Worm (Caenorhabditis elegans): Measurements from ENCODE around the gene F54D5.24.

F54D5.24 gene

DNA sequence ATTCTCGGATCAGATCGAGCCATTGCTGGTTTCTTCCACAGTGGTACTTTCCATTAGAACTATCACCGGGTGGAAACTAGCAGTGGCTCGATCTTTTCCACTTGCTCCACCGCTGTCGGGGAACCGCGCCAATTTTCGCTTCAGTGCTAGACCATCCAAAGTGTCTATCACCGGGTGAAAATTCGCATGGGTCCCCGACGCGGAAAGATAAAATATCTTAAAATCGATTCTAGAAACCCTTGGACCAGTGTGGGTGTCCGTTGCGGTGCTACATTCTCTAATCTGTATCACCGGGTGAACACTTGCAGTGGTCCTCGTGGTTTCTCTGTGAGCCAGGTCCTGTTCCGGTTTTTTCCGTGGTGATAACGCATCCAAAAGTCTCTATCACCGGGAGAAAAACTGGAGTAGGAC is 18.1 kb upstream of the F54D5.24 start:
- TF ChIP-seq rcor-1 (GFP tag; IDR thresholded peaks at IDR 0.05): no peak
- no peak for TF ChIP-seq rec-8 (tag; optimal IDR thresholded peaks at IDR 0.05)
- 0 out of 2 replicates have a peak, but pooled peaks have one; percentile 24 for TF ChIP-seq B0336.3 (GFP tag; IDR thresholded peaks at IDR 0.05)
- TF ChIP-seq ztf-25 (GFP tag; IDR thresholded peaks at IDR 0.05): 0 out of 2 replicates have a peak, but pooled peaks have one; percentile 43
- TF ChIP-seq nfyb-1 (GFP tag; IDR thresholded peaks at IDR 0.05): 0 out of 2 replicates have a peak, but pooled peaks have one; percentile 12
- TF ChIP-seq lir-1 (GFP tag; conservative IDR thresholded peaks at IDR 0.05): 0 out of 2 replicates have a peak, but pooled peaks have one; percentile 10
- TF ChIP-seq zfh-2 (GFP tag; conservative IDR thresholded peaks at IDR 0.05): 0 out of 2 replicates have a peak, but pooled peaks have one; percentile 3

DNA sequence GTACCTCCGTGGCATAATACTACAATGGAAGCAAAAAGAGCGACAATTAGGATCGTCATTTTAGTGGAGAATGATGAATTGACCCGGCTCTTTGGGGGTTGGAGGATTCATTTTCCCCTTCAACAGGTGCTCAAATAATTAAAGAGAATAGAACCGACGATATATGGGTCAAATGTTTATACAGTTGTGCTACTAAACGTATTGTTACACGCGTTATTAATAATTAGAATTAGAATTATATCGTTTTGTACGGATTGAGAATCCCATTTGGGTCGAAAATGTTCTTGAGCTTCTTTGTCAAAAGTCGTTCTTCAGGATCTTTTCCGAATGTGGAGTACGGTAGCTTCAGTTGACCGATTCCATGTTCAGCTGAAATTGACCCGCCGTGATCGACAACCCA is 17.0 kb upstream of the F54D5.24 start, which contains the start of gene Y62F5A.9:
Gene Y62F5A.9 (minus strand): TSS at position 101 of the 400 bp plus-strand sequence.
- TF ChIP-seq cebp-1 (GFP tag; IDR thresholded peaks at IDR 0.05) (no peak), cebp-1 (tag; optimal IDR thresholded peaks at IDR 0.05) (peak; percentile 6), snpc-3.4 (tag; optimal IDR thresholded peaks at IDR 0.05) (peak; percentile 32), lsl-1 (GFP tag; optimal IDR thresholded peaks at IDR 0.05) (no peak)

DNA sequence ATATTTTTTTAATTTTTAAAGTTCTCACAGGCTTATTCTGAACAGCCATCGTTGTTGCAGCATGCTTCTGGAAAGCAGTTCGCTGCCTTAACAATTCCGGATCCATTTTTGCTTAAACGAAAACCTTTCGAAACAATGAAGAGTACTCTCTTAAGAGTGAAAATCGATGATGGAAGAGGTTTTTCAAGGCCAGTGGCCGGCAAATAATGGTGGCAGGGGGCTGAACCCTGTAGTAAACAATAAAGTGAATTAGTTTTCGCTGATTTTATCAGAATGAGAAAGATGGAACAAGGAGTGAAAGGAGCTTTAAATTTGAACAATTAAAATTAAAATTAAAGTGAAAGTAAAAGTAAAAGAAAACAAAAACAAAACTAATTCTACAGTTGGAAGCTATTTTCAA is 13.4 kb upstream of the F54D5.24 start, which contains the start of gene gtf-2E2:
Gene gtf-2E2 (minus strand): TSS at position 111 of the 400 bp plus-strand sequence.
- no peak for TF ChIP-seq bed-2 (GFP tag; IDR thresholded peaks at IDR 0.05)
- TF ChIP-seq Y53G8AR.9 (GFP tag; conservative IDR thresholded peaks at IDR 0.05): 0 out of 2 replicates have a peak, but pooled peaks have one; percentile 43
- peak; percentile 14 for TF ChIP-seq snpc-3.4 (tag; optimal IDR thresholded peaks at IDR 0.05)
- TF ChIP-seq hsf-1 (GFP tag; IDR thresholded peaks at IDR 0.05): 0 out of 2 replicates have a peak, but pooled peaks have one; percentile 5
- no peak for TF ChIP-seq attf-3 (GFP tag; conservative IDR thresholded peaks at IDR 0.05)
- TF ChIP-seq cebp-1 (GFP tag; IDR thresholded peaks at IDR 0.05): no peak
- peak; percentile 18 for TF ChIP-seq cebp-1 (tag; optimal IDR thresholded peaks at IDR 0.05)
- no peak for TF ChIP-seq ekl-4 (GFP tag; IDR thresholded peaks at IDR 0.05)
- TF ChIP-seq Y95B8A.8 (GFP tag; IDR thresholded peaks at IDR 0.05): no peak
- TF ChIP-seq tbp1 (GFP tag; optimal IDR thresholded peaks at IDR 0.05): peak; percentile 5
- TF ChIP-seq B0336.3 (GFP tag; IDR thresholded peaks at IDR 0.05): no peak

DNA sequence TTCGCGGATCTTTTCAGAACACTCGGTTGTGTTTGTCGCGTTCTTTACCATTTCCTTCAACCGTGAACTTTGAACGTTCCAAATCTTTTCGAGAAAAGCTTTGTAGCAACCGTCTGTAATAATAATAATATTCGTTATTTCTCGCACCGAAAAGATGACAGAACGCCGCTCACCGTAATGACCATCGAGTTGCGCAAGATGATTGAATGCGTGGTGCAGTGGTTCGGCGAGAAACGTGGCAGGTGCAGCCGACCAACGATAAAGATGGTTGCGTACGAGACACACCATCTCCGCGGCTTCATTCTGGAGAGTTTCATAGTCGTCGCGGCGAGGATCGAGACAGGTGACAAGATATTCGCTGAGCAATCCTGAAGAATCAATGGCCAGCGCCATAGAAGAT is 12.8 kb upstream of the F54D5.24 start:
- TF ChIP-seq snpc-3.4 (tag; optimal IDR thresholded peaks at IDR 0.05): no peak
- TF ChIP-seq zfh-2 (GFP tag; conservative IDR thresholded peaks at IDR 0.05): peak; percentile 30; the same call in 1 of the 2 replicates

DNA sequence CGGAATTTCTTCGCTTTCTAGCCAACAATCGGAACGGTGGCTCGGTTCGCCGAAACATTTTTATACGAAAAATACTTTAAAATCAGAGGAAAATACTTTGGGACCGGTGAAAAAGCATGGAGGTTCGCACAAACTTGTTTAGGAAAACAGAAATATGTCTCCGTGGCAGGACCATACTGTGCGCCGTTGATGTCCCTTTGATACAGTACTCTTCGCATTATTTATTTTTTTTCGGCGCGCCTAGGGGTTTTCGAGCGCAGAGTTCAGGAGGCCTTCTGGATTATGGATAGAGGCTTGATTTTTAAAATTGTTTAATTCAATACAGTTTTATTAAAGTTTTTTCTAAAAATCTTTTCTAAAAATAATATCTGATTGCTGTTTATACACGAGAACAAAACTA is 11.0 kb upstream of the F54D5.24 start, which contains the start of gene F54D5.9:
Gene F54D5.9 (minus strand): TSS at position 115 of the 400 bp plus-strand sequence.
- TF ChIP-seq lsl-1 (GFP tag; optimal IDR thresholded peaks at IDR 0.05) (peak; percentile 87), xnd-1 (tag; optimal IDR thresholded peaks at IDR 0.05) (peak; percentile 55), akir-1 (GFP tag; optimal IDR thresholded peaks at IDR 0.05) (no peak), madf-6 (GFP tag; IDR thresholded peaks at IDR 0.05) (peak; percentile 85), pha-4 (tag; optimal IDR thresholded peaks at IDR 0.05) (no peak), ceh-91 (GFP tag; IDR thresholded peaks at IDR 0.05) (peak; percentile 61; the same call in 1 of the 2 replicates), egrh-3 (GFP tag; IDR thresholded peaks at IDR 0.05) (no peak), lag-1 (GFP tag; IDR thresholded peaks at IDR 0.05) (no peak), attf-6 (GFP tag; IDR thresholded peaks at IDR 0.05) (no peak), athp-1 (tag; optimal IDR thresholded peaks at IDR 0.05) (no peak), C06A6.2 (GFP tag; conservative IDR thresholded peaks at IDR 0.05) (no peak), lir-1 (GFP tag; conservative IDR thresholded peaks at IDR 0.05) (no peak), D2030.7 (GFP tag; IDR thresholded peaks at IDR 0.05) (peak; percentile 56), K12H6.12 (tag; optimal IDR thresholded peaks at IDR 0.05) (no peak), Y95B8A.8 (GFP tag; IDR thresholded peaks at IDR 0.05) (no peak), dpl-1 (GFP tag; optimal IDR thresholded peaks at IDR 0.05) (peak; percentile 36), ztf-18 (tag; optimal IDR thresholded peaks at IDR 0.05) (no peak), hrde-1 (tag; optimal IDR thresholded peaks at IDR 0.05; ENCODE audit: borderline replicate concordance) (no peak), somi-1 (GFP tag; optimal IDR thresholded peaks at IDR 0.05) (no peak), F49E8.2 (tag; optimal IDR thresholded peaks at IDR 0.05; ENCODE audit: insufficient read depth) (peak; percentile 5), nhr-90 (tag; optimal IDR thresholded peaks at IDR 0.05) (no peak), nhr-27 (tag; optimal IDR thresholded peaks at IDR 0.05) (no peak), hlh-26 (GFP tag; conservative IDR thresholded peaks at IDR 0.05) (no peak), lin-54 (GFP tag; optimal IDR thresholded peaks at IDR 0.05) (no peak), egl-44 (GFP tag; IDR thresholded peaks at IDR 0.05) (no peak)
